Fruit fly (Drosophila melanogaster) whole organism, embryonic: ENCODE measurements around the gene CG12420.
A peak's percentile ranks its signal among the peaks of the same experiment; 100 is the strongest.

ENCODE experiments used
- Ada2b ChIP-seq: fragments of 200-800 bp; sonication (Bioruptor generic); IDR thresholded peaks from 2 replicates; pipeline ENCODE4 v1.3.6; 2022; ENCODE audit warnings: missing biosample characterization, missing genetic modification characterization
- Atf6 ChIP-seq: fragments of 200-800 bp; sonication (Bioruptor generic); IDR thresholded peaks from 2 replicates; pipeline ENCODE4 v1.3.6; 2022; ENCODE audit warnings: missing biosample characterization, missing genetic modification characterization
- Bgb ChIP-seq: fragments of 200-800 bp; sonication (Bioruptor generic); IDR thresholded peaks from 2 replicates; pipeline ENCODE4 v1.3.6; 2022; ENCODE audit warnings: missing biosample characterization, missing genetic modification characterization; ENCODE audit not compliant: partially characterized antibody
- CG11456 ChIP-seq: fragments of 200-800 bp; sonication (Bioruptor generic); IDR thresholded peaks from 3 replicates; pipeline ENCODE4 v1.3.6; 2022; ENCODE audit warnings: missing biosample characterization, missing genetic modification characterization
- CG12071 ChIP-seq: fragments of 200-800 bp; sonication (Bioruptor generic); optimal IDR thresholded peaks from 3 replicates; lab custom pipeline; 2018; ENCODE audit warnings: missing biosample characterization, mild to moderate bottlenecking, missing genetic modification characterization
- CG12769 ChIP-seq: fragments of 200-800 bp; sonication (Bioruptor generic); optimal IDR thresholded peaks from 2 replicates; lab custom pipeline; 2019; ENCODE audit warnings: missing biosample characterization, mild to moderate bottlenecking, missing genetic modification characterization, moderate library complexity
- CG13287 ChIP-seq: fragments of 200-800 bp; sonication (Bioruptor generic); IDR thresholded peaks from 2 replicates; pipeline ENCODE4 v1.3.6; 2022; ENCODE audit warnings: missing biosample characterization, missing genetic modification characterization; ENCODE audit not compliant: partially characterized antibody
- CG17912 ChIP-seq: fragments of 200-800 bp; sonication (Bioruptor generic); optimal IDR thresholded peaks from 2 replicates; lab custom pipeline; 2018; ENCODE audit warnings: missing biosample characterization, mild to moderate bottlenecking, missing genetic modification characterization
- CG30431 ChIP-seq: fragments of 200-800 bp; sonication (Bioruptor generic); optimal IDR thresholded peaks from 2 replicates; lab custom pipeline; 2017; ENCODE audit warnings: missing biosample characterization, missing genetic modification characterization
- CG32772 ChIP-seq: fragments of 200-800 bp; sonication (Bioruptor generic); IDR thresholded peaks from 2 replicates; pipeline ENCODE4 v1.3.6; 2022; ENCODE audit warnings: missing biosample characterization, missing genetic modification characterization
- CG4404 ChIP-seq: fragments of 200-800 bp; sonication (Bioruptor generic); IDR thresholded peaks from 2 replicates; pipeline ENCODE4 v1.3.6; 2022; ENCODE audit warnings: missing biosample characterization, missing genetic modification characterization
- CG6254 ChIP-seq: fragments of 200-800 bp; sonication (Bioruptor generic); optimal IDR thresholded peaks from 3 replicates; lab custom pipeline; 2017; ENCODE audit warnings: mild to moderate bottlenecking, missing biosample characterization, missing genetic modification reagents, missing genetic modification characterization
- CG7987 ChIP-seq: fragments of 200-800 bp; sonication (Bioruptor generic); optimal IDR thresholded peaks from 2 replicates; lab custom pipeline; 2018; ENCODE audit warnings: missing biosample characterization, mild to moderate bottlenecking, missing genetic modification characterization, moderate library complexity
- CG8290 ChIP-seq, 3 experiments: fragments of 200-800 bp; sonication (Bioruptor generic); optimal IDR thresholded peaks; 2 replicates each; lab custom pipeline; 2016 to 2019; ENCODE audit warnings: missing biosample characterization in 3 of 3, missing genetic modification characterization in 3 of 3, mild to moderate bottlenecking in 2 of 3, moderate library complexity in 1 of 3
- CG8765 ChIP-seq: fragments of 200-800 bp; sonication (Bioruptor generic); IDR thresholded peaks from 2 replicates; pipeline ENCODE4 v1.3.6; 2022; ENCODE audit warnings: missing biosample characterization, missing genetic modification characterization
- Deaf1 ChIP-seq: fragments of 200-800 bp; optimal IDR thresholded peaks from 3 replicates; lab custom pipeline; 2019; ENCODE audit warnings: missing biosample characterization, mild to moderate bottlenecking, missing genetic modification characterization, moderate library complexity
- Dek ChIP-seq: fragments of 200-800 bp; sonication (Bioruptor generic); optimal IDR thresholded peaks from 3 replicates; lab custom pipeline; 2019; ENCODE audit warnings: missing biosample characterization, mild to moderate bottlenecking, missing genetic modification characterization, moderate library complexity
- Dip3 ChIP-seq: fragments of 200-800 bp; sonication (Bioruptor generic); optimal IDR thresholded peaks from 3 replicates; lab custom pipeline; 2016; ENCODE audit warnings: missing biosample characterization, missing genetic modification characterization
- Dref ChIP-seq: fragments of 200-800 bp; sonication (Bioruptor generic); IDR thresholded peaks from 2 replicates; pipeline ENCODE4 v1.3.6; 2022; ENCODE audit warnings: missing biosample characterization, missing genetic modification characterization
- E2f1 ChIP-seq: fragments of 200-800 bp; sonication (Bioruptor generic); IDR thresholded peaks from 2 replicates; pipeline ENCODE4 v1.3.6; 2022; ENCODE audit warnings: missing biosample characterization, missing genetic modification characterization
- Ets97D ChIP-seq: fragments of 200-800 bp; sonication (Bioruptor generic); optimal IDR thresholded peaks from 3 replicates; lab custom pipeline; 2016; ENCODE audit warnings: missing biosample characterization, missing genetic modification characterization
- Gsc ChIP-seq: fragments of 200-800 bp; sonication (Bioruptor generic); IDR thresholded peaks from 2 replicates; pipeline ENCODE4 v1.3.6; 2022; ENCODE audit warnings: missing biosample characterization, missing genetic modification characterization
- HmgD ChIP-seq: fragments of 200-800 bp; sonication (Bioruptor generic); optimal IDR thresholded peaks from 3 replicates; lab custom pipeline; 2016; ENCODE audit warnings: missing biosample characterization, missing genetic modification characterization
- HmgZ ChIP-seq: fragments of 200-800 bp; sonication (Bioruptor generic); optimal IDR thresholded peaks from 2 replicates; lab custom pipeline; 2018; ENCODE audit warnings: missing biosample characterization, mild to moderate bottlenecking, missing genetic modification characterization
- Hmx ChIP-seq: fragments of 200-800 bp; sonication (Bioruptor generic); optimal IDR thresholded peaks from 2 replicates; lab custom pipeline; 2016; ENCODE audit warnings: missing biosample characterization, missing genetic modification characterization
- Hr39 ChIP-seq: fragments of >200 bp; optimal IDR thresholded peaks from 2 replicates; lab custom pipeline; 2017
- Hr78 ChIP-seq, 2 experiments: fragments of 200-800 bp in 1 of 2; fragments of >200 bp in 1 of 2; sonication (Bioruptor generic) in 1 of 2; optimal IDR thresholded peaks; 2 replicates each; lab custom pipeline; 2017 to 2019; ENCODE audit warnings: missing biosample characterization in 2 of 2, missing genetic modification characterization in 2 of 2, mild to moderate bottlenecking in 1 of 2, moderate library complexity in 1 of 2
- Med ChIP-seq: fragments of 200-800 bp; sonication (Bioruptor generic); peaks from one replicate; lab custom pipeline; 2016; ENCODE audit warnings: missing biosample characterization, missing genetic modification characterization, mild to moderate bottlenecking, inconsistent platforms, moderate library complexity
- PHDP ChIP-seq: fragments of 200-800 bp; sonication (Bioruptor generic); optimal IDR thresholded peaks from 3 replicates; lab custom pipeline; 2018; ENCODE audit warnings: missing biosample characterization, mild to moderate bottlenecking, missing genetic modification characterization, moderate library complexity
- Poxn ChIP-seq: fragments of 200-800 bp; sonication (Bioruptor generic); IDR thresholded peaks from 2 replicates; pipeline ENCODE4 v1.3.6; 2022; ENCODE audit warnings: missing biosample characterization, missing genetic modification characterization
- Stat92E ChIP-seq, 3 experiments: fragments of >200 bp in 2 of 3; fragments of 200-800 bp in 1 of 3; sonication (Bioruptor generic) in 1 of 3; optimal IDR thresholded peaks; 2 replicates each; lab custom pipeline; 2017 to 2019; ENCODE audit warnings: missing biosample characterization in 3 of 3, missing genetic modification characterization in 3 of 3, mild to moderate bottlenecking in 1 of 3, moderate library complexity in 1 of 3
- abd-A ChIP-seq: fragments of 200-800 bp; sonication (Bioruptor generic); optimal IDR thresholded peaks from 3 replicates; lab custom pipeline; 2019; ENCODE audit warnings: missing biosample characterization, mild to moderate bottlenecking, missing genetic modification characterization, moderate library complexity
- amos ChIP-seq: fragments of 200-800 bp; sonication (Bioruptor generic); IDR thresholded peaks from 2 replicates; pipeline ENCODE4 v1.3.6; 2022; ENCODE audit warnings: missing biosample characterization, missing genetic modification characterization; ENCODE audit not compliant: partially characterized antibody
- caup ChIP-seq: fragments of 200-800 bp; sonication (Bioruptor generic); optimal IDR thresholded peaks from 3 replicates; lab custom pipeline; 2017; ENCODE audit warnings: missing biosample characterization, mild to moderate bottlenecking, missing genetic modification characterization, moderate library complexity; ENCODE audit not compliant: severe bottlenecking
- chinmo ChIP-seq: fragments of 200-800 bp; sonication (Bioruptor generic); IDR thresholded peaks from 4 replicates; pipeline ENCODE4 v1.3.6; 2022; ENCODE audit warnings: missing biosample characterization, missing genetic modification characterization; ENCODE audit not compliant: partially characterized antibody
- crp ChIP-seq, 2 experiments: fragments of 200-800 bp; sonication (Bioruptor generic); optimal IDR thresholded peaks; 2 replicates in 1 of 2; 3 replicates in 1 of 2; lab custom pipeline; 2017; ENCODE audit warnings: missing biosample characterization in 2 of 2, missing genetic modification characterization in 2 of 2, mild to moderate bottlenecking in 1 of 2, moderate library complexity in 1 of 2
- da ChIP-seq: fragments of 200-800 bp; sonication (Bioruptor generic); optimal IDR thresholded peaks from 2 replicates; lab custom pipeline; 2016; ENCODE audit warnings: missing biosample characterization, missing genetic modification characterization
- disco-r ChIP-seq: fragments of 200-800 bp; sonication (Bioruptor generic); optimal IDR thresholded peaks from 2 replicates; lab custom pipeline; 2016; ENCODE audit warnings: missing biosample characterization, missing genetic modification characterization
- ftz-f1 ChIP-seq: fragments of 200-800 bp; sonication (Bioruptor generic); optimal IDR thresholded peaks from 2 replicates; lab custom pipeline; 2016; ENCODE audit warnings: missing biosample characterization, missing genetic modification characterization
- gfzf ChIP-seq: fragments of 200-800 bp; sonication (Bioruptor generic); optimal IDR thresholded peaks from 2 replicates; lab custom pipeline; 2016; ENCODE audit warnings: missing biosample characterization, mild to moderate bottlenecking, missing genetic modification characterization, moderate library complexity
- lbe ChIP-seq: fragments of 200-800 bp; sonication (Bioruptor generic); optimal IDR thresholded peaks from 2 replicates; lab custom pipeline; 2016; ENCODE audit warnings: missing biosample characterization, mild to moderate bottlenecking, missing genetic modification characterization
- nau ChIP-seq: fragments of 200-800 bp; sonication (Bioruptor generic); optimal IDR thresholded peaks from 3 replicates; lab custom pipeline; 2017; ENCODE audit warnings: missing biosample characterization, mild to moderate bottlenecking, missing genetic modification characterization, missing genetic modification reagents
- onecut ChIP-seq: fragments of 200-800 bp; sonication (Bioruptor generic); IDR thresholded peaks from 2 replicates; pipeline ENCODE4 v1.3.6; 2022; ENCODE audit warnings: missing biosample characterization, missing genetic modification characterization
- schlank ChIP-seq: fragments of 200-800 bp; sonication (Bioruptor generic); optimal IDR thresholded peaks from 2 replicates; lab custom pipeline; 2018; ENCODE audit warnings: missing biosample characterization, mild to moderate bottlenecking, missing genetic modification characterization
- seq ChIP-seq: fragments of 200-800 bp; sonication (Bioruptor generic); IDR thresholded peaks from 2 replicates; pipeline ENCODE4 v1.3.6; 2022; ENCODE audit warnings: missing biosample characterization, missing genetic modification characterization
- sim ChIP-seq: fragments of 200-800 bp; sonication (Bioruptor generic); IDR thresholded peaks from 2 replicates; pipeline ENCODE4 v1.3.6; 2022; ENCODE audit warnings: missing biosample characterization, missing genetic modification characterization
- slou ChIP-seq: fragments of 200-800 bp; sonication (Bioruptor generic); optimal IDR thresholded peaks from 3 replicates; lab custom pipeline; 2016; ENCODE audit warnings: missing biosample characterization, missing genetic modification characterization
- sna ChIP-seq: fragments of 200-800 bp; sonication (Bioruptor generic); IDR thresholded peaks from 2 replicates; pipeline ENCODE4 v1.3.6; 2022; ENCODE audit warnings: missing biosample characterization, missing genetic modification characterization; ENCODE audit not compliant: partially characterized antibody
- z ChIP-seq: fragments of 200-800 bp; sonication (Bioruptor generic); IDR thresholded peaks from 3 replicates; pipeline ENCODE4 v1.3.6; 2022; ENCODE audit warnings: missing biosample characterization, missing genetic modification characterization

CG12420 gene

dm6 chr3R:10212799-10213198 is 9.7 kb upstream of the CG12420 start, which contains the start of gene Timp (continued):
- TF ChIP-seq CG6254 (GFP tag; lab: Kevin White, UChicago): no peak
- peak; percentile 38; the same call in 1 of the 2 replicates for TF ChIP-seq amos (GFP tag; lab: Robert Waterston, UW)
- no peak for TF ChIP-seq schlank (tag; lab: Kevin White, UChicago)
- no peak for TF ChIP-seq CG11456
- TF ChIP-seq lbe (GFP tag; lab: Kevin White, UChicago): no peak
- TF ChIP-seq nau (GFP tag; lab: Kevin White, UChicago): no peak
- TF ChIP-seq PHDP: no peak
- no peak for TF ChIP-seq Hmx (GFP tag; lab: Kevin White, UChicago)
- peak; percentile 97 for TF ChIP-seq Deaf1
- TF ChIP-seq Hr78 (GFP tag; optimal IDR thresholded peaks at IDR 0.05; lab: Kevin White, UChicago): no peak
- no peak for TF ChIP-seq CG32772 (GFP tag; lab: Robert Waterston, UW)
- TF ChIP-seq CG12071 (GFP tag; lab: Kevin White, UChicago): no peak
- TF ChIP-seq CG8765 (GFP tag; lab: Robert Waterston, UW): no peak
- TF ChIP-seq z: peak; percentile 97
- no peak for TF ChIP-seq CG30431
- no peak for TF ChIP-seq Dip3 (GFP tag; lab: Kevin White, UChicago)
- TF ChIP-seq Bgb (GFP tag; lab: Robert Waterston, UW): peak; percentile 46
- no peak for TF ChIP-seq abd-A (tag; lab: Kevin White, UChicago)
- TF ChIP-seq chinmo (GFP tag; lab: Robert Waterston, UW): peak; percentile 33; the same call in 1 of the 4 replicates
- TF ChIP-seq Atf6 (GFP tag; lab: Robert Waterston, UW): 0 out of 2 replicates have a peak, but pooled peaks have one; percentile 7
- peak; percentile 61 for TF ChIP-seq Med
- TF ChIP-seq crp (GFP tag; optimal IDR thresholded peaks at IDR 0.05; lab: Kevin White, UChicago): no peak
- no peak for TF ChIP-seq Stat92E (GFP tag; optimal IDR thresholded peaks at IDR 0.05; lab: Kevin White, UChicago)
- TF ChIP-seq Dek (tag; lab: Kevin White, UChicago): no peak
- TF ChIP-seq onecut (GFP tag; lab: Robert Waterston, UW): peak; percentile 62
- TF ChIP-seq CG13287 (GFP tag; lab: Robert Waterston, UW): peak; percentile 9; the same call in 1 of the 2 replicates
- peak; percentile 4 for TF ChIP-seq CG12769 (tag; lab: Kevin White, UChicago)
- no peak for TF ChIP-seq CG4404 (GFP tag; lab: Robert Waterston, UW)
- TF ChIP-seq, all 482 proteins: peak for 14

- TF ChIP-seq HmgD (GFP tag; lab: Kevin White, UChicago) (no peak), Poxn (GFP tag; lab: Robert Waterston, UW) (no peak), HmgZ (tag; lab: Kevin White, UChicago) (no peak), CG7987 (no peak), da (GFP tag; lab: Kevin White, UChicago) (no peak), slou (GFP tag; lab: Kevin White, UChicago) (peak; percentile 6), disco-r (GFP tag; lab: Kevin White, UChicago) (no peak), Bgb (GFP tag; lab: Robert Waterston, UW) (no peak), sim (peak; percentile 18; the same call in 1 of the 2 replicates), Hr39 (lab: Kevin White, UChicago) (no peak), CG17912 (GFP tag; lab: Kevin White, UChicago) (no peak), caup (GFP tag; lab: Kevin White, UChicago) (peak; percentile 57), CG8290 (GFP tag; optimal IDR thresholded peaks at IDR 0.05; lab: Kevin White, UChicago) (no peak), CG8290 (tag; optimal IDR thresholded peaks at IDR 0.05; lab: Kevin White, UChicago) (no peak), sna (no peak), Ada2b (GFP tag; lab: Robert Waterston, UW) (peak; percentile 84), Gsc (peak; percentile 59), E2f1 (peak; percentile 55; the same call in 1 of the 2 replicates), Ets97D (GFP tag; lab: Kevin White, UChicago) (no peak), ftz-f1 (no peak), gfzf (no peak), CG12769 (tag; lab: Kevin White, UChicago) (no peak), Dref (GFP tag; lab: Robert Waterston, UW) (no peak), seq (no peak; the same call in 1 of the 2 replicates)
Measured at dm6 chr3R:10213430-10213829, 9.1 kb upstream of the CG12420 start.
